Fruit fly (Drosophila melanogaster): ENCODE data around the gene MED30.

The MED30 gene

dm6 chr3L:681793-682369, 28.0 kb upstream of the MED30 start (continued):
- TF ChIP-seq eg (GFP tag; IDR thresholded peaks at IDR 0.05): peak; percentile 14; the same call in 1 of the 3 replicates
- peak; percentile 23 for TF ChIP-seq cyc (GFP tag; optimal IDR thresholded peaks at IDR 0.05)
- no peak for TF ChIP-seq Hr38 (GFP tag; optimal IDR thresholded peaks at IDR 0.05)
- peak; percentile 6 to 42 for TF ChIP-seq ss (GFP tag; optimal IDR thresholded peaks at IDR 0.05)
- TF ChIP-seq CG1621 (tag; optimal IDR thresholded peaks at IDR 0.05): peak; percentile 29
- TF ChIP-seq CG6854 (GFP tag; optimal IDR thresholded peaks at IDR 0.05): peak; percentile 23
- peak; percentile 64 for TF ChIP-seq CG3919 (GFP tag; optimal IDR thresholded peaks at IDR 0.05)
- TF ChIP-seq Ets96B (tag; optimal IDR thresholded peaks at IDR 0.05): no peak

DNA sequence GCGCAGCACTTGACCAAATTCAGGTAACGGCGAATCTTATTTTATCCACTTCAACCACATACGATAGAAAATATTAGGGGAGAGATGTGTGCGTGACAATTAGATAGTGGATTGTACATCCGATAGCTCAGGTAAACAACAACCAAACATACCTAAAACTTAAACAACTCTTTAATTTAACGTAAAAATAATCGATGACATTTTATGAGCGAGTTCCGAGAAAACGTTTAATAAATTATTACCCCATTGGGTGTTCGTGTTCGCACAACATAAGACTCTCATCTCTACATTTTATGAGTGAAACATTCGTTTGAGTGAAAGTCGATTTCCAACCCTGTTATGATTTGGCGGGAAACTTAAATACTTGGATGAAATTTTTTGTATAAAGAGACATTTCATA, 26.4 kb upstream of the MED30 start, which contains the start of gene CG17129:
Gene CG17129, minus strand, starts transcription at position 69 of the 400 bp plus-strand sequence.
- TF ChIP-seq fd85E (GFP tag; optimal IDR thresholded peaks at IDR 0.05) (no peak), acj6 (GFP tag; optimal IDR thresholded peaks at IDR 0.05) (peak; percentile 42), CG6854 (GFP tag; optimal IDR thresholded peaks at IDR 0.05) (no peak), CG10669 (GFP tag; optimal IDR thresholded peaks at IDR 0.05) (peak; percentile 1), CG16779 (tag; optimal IDR thresholded peaks at IDR 0.05) (no peak), CG32006 (GFP tag; optimal IDR thresholded peaks at IDR 0.05) (peak; percentile 27), svp (GFP tag) (peak; percentile 63), eg (GFP tag; IDR thresholded peaks at IDR 0.05) (no peak), Sox102F (GFP tag; optimal IDR thresholded peaks at IDR 0.05) (peak; percentile 59), pdm3 (GFP tag; optimal IDR thresholded peaks at IDR 0.05) (peak; percentile 43), cyc (GFP tag; optimal IDR thresholded peaks at IDR 0.05) (peak; percentile 71), net (GFP tag; optimal IDR thresholded peaks at IDR 0.05) (no peak), Hr4 (GFP tag; optimal IDR thresholded peaks at IDR 0.05) (peak; percentile 60), OdsH (GFP tag; optimal IDR thresholded peaks at IDR 0.05) (peak; percentile 37), dsx (GFP tag; optimal IDR thresholded peaks at IDR 0.05; ENCODE audit: poor library complexity, severe bottlenecking) (no peak), salr (GFP tag; optimal IDR thresholded peaks at IDR 0.05) (no peak), Hr39 (GFP tag; optimal IDR thresholded peaks at IDR 0.05) (peak; percentile 74), topi (GFP tag; optimal IDR thresholded peaks at IDR 0.05) (peak; percentile 54), CG8119 (GFP tag; IDR thresholded peaks at IDR 0.05) (no peak), Gug (GFP tag; IDR thresholded peaks at IDR 0.05) (no peak), lz (GFP tag; optimal IDR thresholded peaks at IDR 0.05) (peak; percentile 65), Blimp-1 (GFP tag; optimal IDR thresholded peaks at IDR 0.05) (peak; percentile 26), CG31627 (GFP tag; optimal IDR thresholded peaks at IDR 0.05) (peak; percentile 60), vri (GFP tag; optimal IDR thresholded peaks at IDR 0.05) (peak; percentile 26), Ets96B (tag; optimal IDR thresholded peaks at IDR 0.05) (peak; percentile 9), achi (GFP tag; optimal IDR thresholded peaks at IDR 0.05) (peak; percentile 32), CG15336 (GFP tag; IDR thresholded peaks at IDR 0.05) (no peak), esn (GFP tag; optimal IDR thresholded peaks at IDR 0.05) (peak; percentile 77), CG34406 (GFP tag; optimal IDR thresholded peaks at IDR 0.05) (peak; percentile 27), Smox (GFP tag; optimal IDR thresholded peaks at IDR 0.05) (peak; percentile 54), Ets21C (GFP tag; optimal IDR thresholded peaks at IDR 0.05) (peak; percentile 53), CG6276 (GFP tag; optimal IDR thresholded peaks at IDR 0.05) (peak; percentile 74), Eip78C (GFP tag) (peak; percentile 70), CG3032 (tag; optimal IDR thresholded peaks at IDR 0.05) (peak; percentile 2), CG8632 (GFP tag; optimal IDR thresholded peaks at IDR 0.05) (no peak), fkh (GFP tag; optimal IDR thresholded peaks at IDR 0.05) (peak; percentile 78), CG10631 (GFP tag; optimal IDR thresholded peaks at IDR 0.05) (peak; percentile 52), CG6163 (GFP tag; IDR thresholded peaks at IDR 0.05) (peak; percentile 31; the same call in 1 of the 3 replicates), Met (GFP tag; optimal IDR thresholded peaks at IDR 0.05) (peak; percentile 70), CG7368 (GFP tag; optimal IDR thresholded peaks at IDR 0.05) (no peak), CG3919 (GFP tag; optimal IDR thresholded peaks at IDR 0.05) (peak; percentile 17), Sox14 (GFP tag; optimal IDR thresholded peaks at IDR 0.05) (peak; percentile 31), CG8319 (GFP tag; optimal IDR thresholded peaks at IDR 0.05) (no peak), Eip93F (GFP tag; optimal IDR thresholded peaks at IDR 0.05) (no peak), CG11294 (GFP tag; IDR thresholded peaks at IDR 0.05) (peak; percentile 41; the same call in 1 of the 2 replicates)

Data from whole organism, prepupa.